5 fruit fly cellular contexts compared by ENCODE assay signal in the genomic region with DNA sequence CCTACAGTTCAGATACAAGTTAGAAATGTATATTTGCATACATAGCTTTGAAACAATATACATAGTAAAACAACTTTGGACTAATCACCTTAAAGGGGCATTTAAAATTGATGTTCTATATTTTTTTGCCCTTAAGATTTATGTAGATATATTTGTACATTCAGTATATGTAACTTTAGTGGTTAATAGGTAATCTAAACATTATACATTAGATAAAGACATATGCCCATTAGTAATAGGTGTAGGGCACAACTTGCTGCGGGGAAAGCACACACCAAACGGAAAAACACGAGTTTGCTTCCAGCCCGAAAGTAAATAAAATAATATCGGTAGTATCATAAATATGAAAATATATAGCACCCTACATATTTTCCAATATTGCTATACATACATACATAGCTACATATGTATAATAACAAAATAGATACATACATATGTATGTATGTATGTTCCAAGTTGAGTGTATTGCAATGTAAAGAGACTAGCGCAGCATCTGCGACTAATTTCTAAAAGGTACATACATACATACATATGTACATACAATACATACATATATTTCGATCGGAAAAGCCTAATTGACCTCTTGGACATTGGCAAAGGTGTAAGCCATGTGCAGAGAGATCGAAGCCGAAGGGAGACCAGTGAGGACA.
TF ChIP-seq lines count a peak whose summit lies in the region.

Gene CG43736 (plus strand): TSS at position 600 of the 650 bp plus-strand sequence.

TF ChIP-seq in whole organism, adult, 20 proteins besides CTCF, POLR2A, EP300 and RAD21 (continued from another document):
- peak; percentile 94 for TF ChIP-seq CG7045 (GFP tag; optimal IDR thresholded peaks at IDR 0.05; lab: Kevin White, UChicago)
- peak; percentile 89 for TF ChIP-seq Hr96 (GFP tag; optimal IDR thresholded peaks at IDR 0.05; lab: Kevin White, UChicago)
- peak; percentile 90 for TF ChIP-seq pad (GFP tag; optimal IDR thresholded peaks at IDR 0.05; lab: Kevin White, UChicago)
- peak; percentile 48 for TF ChIP-seq cic (GFP tag; optimal IDR thresholded peaks at IDR 0.05; lab: Kevin White, UChicago)
TF ChIP-seq in whole organism, adult: peak in this region for 18.

TF ChIP-seq in whole organism, embryonic, 481 proteins besides CTCF, POLR2A, EP300 and RAD21 (continued from another document and continues in another):
- TF ChIP-seq Bdp1 (GFP tag; optimal IDR thresholded peaks at IDR 0.05; lab: Kevin White, UChicago): peak; percentile 83
- peak in 1 of 2 experiments; percentile 98 for TF ChIP-seq Hr78 (GFP tag; optimal IDR thresholded peaks at IDR 0.05; lab: Kevin White, UChicago)
- TF ChIP-seq seq (GFP tag; IDR thresholded peaks at IDR 0.05; lab: Robert Waterston, UW): peak; percentile 90
- TF ChIP-seq pita (GFP tag; optimal IDR thresholded peaks at IDR 0.05; lab: Kevin White, UChicago): no peak
- TF ChIP-seq slbo (GFP tag; IDR thresholded peaks at IDR 0.05; lab: Robert Waterston, UW): peak; percentile 91
- TF ChIP-seq MTF-1 (GFP tag; optimal IDR thresholded peaks at IDR 0.05; lab: Kevin White, UChicago; ENCODE audit: borderline replicate concordance): peak; percentile 90
- TF ChIP-seq phol (tag; optimal IDR thresholded peaks at IDR 0.05; lab: Kevin White, UChicago): peak; percentile 98
- peak; percentile 84 for TF ChIP-seq Nf-YB (GFP tag; optimal IDR thresholded peaks at IDR 0.05; lab: Kevin White, UChicago)
- peak; percentile 7 for TF ChIP-seq pzg (GFP tag; optimal IDR thresholded peaks at IDR 0.05; lab: Kevin White, UChicago)
- TF ChIP-seq tx (GFP tag; optimal IDR thresholded peaks at IDR 0.05; lab: Kevin White, UChicago): peak; percentile 89
- TF ChIP-seq CG10209 (GFP tag; optimal IDR thresholded peaks at IDR 0.05; lab: Kevin White, UChicago): peak; percentile 96
- TF ChIP-seq Atf6 (GFP tag; IDR thresholded peaks at IDR 0.05; lab: Robert Waterston, UW): peak; percentile 91
- peak; percentile 85 for TF ChIP-seq CG30020 (tag; optimal IDR thresholded peaks at IDR 0.05; lab: Kevin White, UChicago)
- peak; percentile 98 for TF ChIP-seq CG13424 (tag; optimal IDR thresholded peaks at IDR 0.05; lab: Kevin White, UChicago)
- TF ChIP-seq cg (GFP tag; optimal IDR thresholded peaks at IDR 0.05; lab: Kevin White, UChicago): no peak
- peak; percentile 57; the same call in 1 of the 2 replicates for TF ChIP-seq E2f2 (GFP tag; IDR thresholded peaks at IDR 0.05; lab: Robert Waterston, UW)
- TF ChIP-seq CG1832 (GFP tag; optimal IDR thresholded peaks at IDR 0.05; lab: Kevin White, UChicago): no peak
- peak; percentile 90 for TF ChIP-seq Drgx (GFP tag; IDR thresholded peaks at IDR 0.05; lab: Robert Waterston, UW)
- TF ChIP-seq D19A (tag; optimal IDR thresholded peaks at IDR 0.05; lab: Kevin White, UChicago): peak; percentile 96
- peak; percentile 48 for TF ChIP-seq bigmax (GFP tag; optimal IDR thresholded peaks at IDR 0.05; lab: Kevin White, UChicago)
- no peak for TF ChIP-seq CG2129 (GFP tag; IDR thresholded peaks at IDR 0.05; lab: Robert Waterston, UW; ENCODE audit: partially characterized antibody)
- peak; percentile 97 for TF ChIP-seq CG17359 (tag; optimal IDR thresholded peaks at IDR 0.05; lab: Kevin White, UChicago)
- no peak for TF ChIP-seq hth (optimal IDR thresholded peaks at IDR 0.05; lab: Kevin White, UChicago)
- TF ChIP-seq Tbp (GFP tag; optimal IDR thresholded peaks at IDR 0.05; lab: Kevin White, UChicago): no peak
- no peak for TF ChIP-seq h (optimal IDR thresholded peaks at IDR 0.05; lab: Kevin White, UChicago)
- TF ChIP-seq gro (GFP tag; optimal IDR thresholded peaks at IDR 0.05; lab: Kevin White, UChicago): peak; percentile 90
- TF ChIP-seq NC2α (GFP tag; optimal IDR thresholded peaks at IDR 0.05; lab: Kevin White, UChicago): peak; percentile 78
- TF ChIP-seq Lpt (GFP tag; optimal IDR thresholded peaks at IDR 0.05; lab: Kevin White, UChicago): no peak
- peak; percentile 75 for TF ChIP-seq ERR (GFP tag; optimal IDR thresholded peaks at IDR 0.05; lab: Kevin White, UChicago)

TF ChIP-seq in whole organism, prepupa, 60 proteins besides CTCF, POLR2A, EP300 and RAD21 (continued from another document and continues in another):
- TF ChIP-seq Eip75B (GFP tag; optimal IDR thresholded peaks at IDR 0.05; lab: Kevin White, UChicago) (peak; percentile 93), CG3032 (tag; optimal IDR thresholded peaks at IDR 0.05; lab: Kevin White, UChicago) (peak; percentile 96), CG8319 (GFP tag; optimal IDR thresholded peaks at IDR 0.05; lab: Kevin White, UChicago) (peak; percentile 74), Sox15 (GFP tag; optimal IDR thresholded peaks at IDR 0.05; lab: Kevin White, UChicago) (peak; percentile 86), Ets96B (tag; optimal IDR thresholded peaks at IDR 0.05; lab: Kevin White, UChicago) (peak; percentile 96), cyc (GFP tag; optimal IDR thresholded peaks at IDR 0.05; lab: Kevin White, UChicago) (peak; percentile 93), fd85E (GFP tag; optimal IDR thresholded peaks at IDR 0.05; lab: Kevin White, UChicago) (peak; percentile 76), salr (GFP tag; optimal IDR thresholded peaks at IDR 0.05; lab: Kevin White, UChicago) (peak; percentile 86 to 98), acj6 (GFP tag; optimal IDR thresholded peaks at IDR 0.05; lab: Kevin White, UChicago) (peak; percentile 94), Hr39 (GFP tag; optimal IDR thresholded peaks at IDR 0.05; lab: Kevin White, UChicago) (peak; percentile 92), CG6854 (GFP tag; optimal IDR thresholded peaks at IDR 0.05; lab: Kevin White, UChicago) (peak; percentile 87), CG16779 (tag; optimal IDR thresholded peaks at IDR 0.05; lab: Kevin White, UChicago) (peak; percentile 89), ss (GFP tag; optimal IDR thresholded peaks at IDR 0.05; lab: Kevin White, UChicago) (peak; percentile 79 to 93), Eip93F (GFP tag; optimal IDR thresholded peaks at IDR 0.05; lab: Kevin White, UChicago) (peak; percentile 52), CG31627 (GFP tag; optimal IDR thresholded peaks at IDR 0.05; lab: Kevin White, UChicago) (peak; percentile 94), CG6163 (GFP tag; IDR thresholded peaks at IDR 0.05; lab: Robert Waterston, UW) (peak; percentile 87), dsx (GFP tag; optimal IDR thresholded peaks at IDR 0.05; lab: Kevin White, UChicago; ENCODE audit: poor library complexity, severe bottlenecking) (peak; percentile 93), Hr38 (GFP tag; optimal IDR thresholded peaks at IDR 0.05; lab: Kevin White, UChicago) (no peak), vri (GFP tag; optimal IDR thresholded peaks at IDR 0.05; lab: Kevin White, UChicago) (peak; percentile 78), CG11902 (GFP tag; optimal IDR thresholded peaks at IDR 0.05; lab: Kevin White, UChicago) (peak; percentile 79), net (GFP tag; optimal IDR thresholded peaks at IDR 0.05; lab: Kevin White, UChicago) (peak; percentile 94), CG11294 (GFP tag; IDR thresholded peaks at IDR 0.05; lab: Robert Waterston, UW) (peak; percentile 84), CG7368 (GFP tag; optimal IDR thresholded peaks at IDR 0.05; lab: Kevin White, UChicago) (peak; percentile 86), Lpt (GFP tag; optimal IDR thresholded peaks at IDR 0.05; lab: Kevin White, UChicago) (peak; percentile 96), spab (GFP tag; optimal IDR thresholded peaks at IDR 0.05; lab: Kevin White, UChicago) (peak; percentile 92), Met (GFP tag; optimal IDR thresholded peaks at IDR 0.05; lab: Kevin White, UChicago) (peak; percentile 96), svp (GFP tag; lab: Kevin White, UChicago) (peak; percentile 99), CG6276 (GFP tag; optimal IDR thresholded peaks at IDR 0.05; lab: Kevin White, UChicago) (peak; percentile 97), Blimp-1 (GFP tag; optimal IDR thresholded peaks at IDR 0.05; lab: Kevin White, UChicago) (peak; percentile 80), CG3919 (GFP tag; optimal IDR thresholded peaks at IDR 0.05; lab: Kevin White, UChicago) (peak; percentile 93)

TF ChIP-seq in whole organism, pupa, 21 proteins besides CTCF, POLR2A, EP300 and RAD21 (continued from another document):
- peak; percentile 85 for TF ChIP-seq gl (tag; optimal IDR thresholded peaks at IDR 0.05; lab: Kevin White, UChicago)
- TF ChIP-seq Pif1A (GFP tag; optimal IDR thresholded peaks at IDR 0.05; lab: Kevin White, UChicago): peak; percentile 93

TF ChIP-seq in whole organism, wandering third instar larva, 38 proteins besides CTCF, POLR2A, EP300 and RAD21 (continued from another document):
- TF ChIP-seq Mio (GFP tag; optimal IDR thresholded peaks at IDR 0.05; lab: Kevin White, UChicago) (no peak), usp (GFP tag; optimal IDR thresholded peaks at IDR 0.05; lab: Kevin White, UChicago) (no peak), Rel (GFP tag; optimal IDR thresholded peaks at IDR 0.05; lab: Kevin White, UChicago) (no peak), Rel (tag; optimal IDR thresholded peaks at IDR 0.05; lab: Kevin White, UChicago) (peak; percentile 87), sv (GFP tag; optimal IDR thresholded peaks at IDR 0.05; lab: Kevin White, UChicago) (peak; percentile 82), Sp1 (GFP tag; optimal IDR thresholded peaks at IDR 0.05; lab: Kevin White, UChicago) (peak; percentile 97), dsf (GFP tag; optimal IDR thresholded peaks at IDR 0.05; lab: Kevin White, UChicago; ENCODE audit: borderline replicate concordance) (no peak), CrebA (GFP tag; optimal IDR thresholded peaks at IDR 0.05; lab: Kevin White, UChicago; ENCODE audit: borderline replicate concordance) (no peak), lola (GFP tag; optimal IDR thresholded peaks at IDR 0.05; lab: Kevin White, UChicago) (no peak), CG32264 (GFP tag; optimal IDR thresholded peaks at IDR 0.05; lab: Kevin White, UChicago) (peak; percentile 70), Abd-B (GFP tag; optimal IDR thresholded peaks at IDR 0.05; lab: Kevin White, UChicago) (no peak), Vsx2 (GFP tag; optimal IDR thresholded peaks at IDR 0.05; lab: Kevin White, UChicago; ENCODE audit: partially characterized antibody) (no peak), br (GFP tag; optimal IDR thresholded peaks at IDR 0.05; lab: Kevin White, UChicago) (peak; percentile 88), psq (GFP tag; optimal IDR thresholded peaks at IDR 0.05; lab: Kevin White, UChicago) (no peak), foxo (GFP tag; optimal IDR thresholded peaks at IDR 0.05; lab: Kevin White, UChicago) (peak in 1 of 2 experiments; percentile 94), h (GFP tag; optimal IDR thresholded peaks at IDR 0.05; lab: Kevin White, UChicago) (peak; percentile 93), Hr78 (GFP tag; optimal IDR thresholded peaks at IDR 0.05; lab: Kevin White, UChicago) (no peak), HLH106 (tag; optimal IDR thresholded peaks at IDR 0.05; lab: Kevin White, UChicago) (peak; percentile 95)
